Worm (Caenorhabditis elegans): Measurements from ENCODE around the gene sax-3.

DNA sequence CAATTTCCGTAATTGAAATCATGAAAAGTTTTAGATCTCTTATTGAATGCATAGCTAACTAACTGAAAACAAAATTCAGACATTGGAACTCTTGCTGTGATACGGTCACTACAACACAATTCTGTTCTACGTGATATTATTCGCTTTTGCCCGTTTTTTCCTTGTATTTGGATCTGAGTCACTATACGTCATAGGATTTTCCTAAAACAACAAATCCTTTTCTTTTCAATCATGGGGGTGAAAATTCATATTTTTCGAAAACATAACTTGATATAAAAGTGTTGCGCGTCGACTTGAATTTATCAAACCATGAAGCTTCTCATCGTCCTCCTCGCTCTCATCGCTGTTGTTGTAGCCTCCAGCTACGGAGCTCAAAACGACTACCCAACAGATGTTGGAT, 19.7 kb downstream of the sax-3 start, which contains the start of gene ZK813.1:
- TF ChIP-seq dao-5 (tag; optimal IDR thresholded peaks at IDR 0.05): no peak
- TF ChIP-seq him-1 (tag; optimal IDR thresholded peaks at IDR 0.05): no peak

Measured in whole organism, L4/young adult.